Worm (Caenorhabditis elegans): ENCODE results near the gene ZC302.3.
A peak's percentile ranks its signal among the peaks of the same experiment; 100 is the strongest.

The ZC302.3 gene

ce11 chrV:10773216-10773615, 32.0 kb upstream of the ZC302.3 start:
- TF ChIP-seq ceh-16 (tag; optimal IDR thresholded peaks at IDR 0.05) (no peak), nhr-11 (tag; optimal IDR thresholded peaks at IDR 0.05) (no peak), fkh-2 (tag; optimal IDR thresholded peaks at IDR 0.05) (no peak), ztf-11 (tag; optimal IDR thresholded peaks at IDR 0.05) (no peak), lsy-12 (tag; optimal IDR thresholded peaks at IDR 0.05) (no peak), unc-62 (GFP tag; optimal IDR thresholded peaks at IDR 0.05) (no peak), daf-12 (tag; optimal IDR thresholded peaks at IDR 0.05) (no peak), egl-27 (tag; optimal IDR thresholded peaks at IDR 0.05) (no peak), tbx-2 (tag; optimal IDR thresholded peaks at IDR 0.05) (no peak), pha-4 (tag; optimal IDR thresholded peaks at IDR 0.05) (no peak), nhr-23 (tag; optimal IDR thresholded peaks at IDR 0.05) (no peak), nfya-1 (tag; optimal IDR thresholded peaks at IDR 0.05; ENCODE audit: insufficient read depth) (no peak), ceh-9 (tag; optimal IDR thresholded peaks at IDR 0.05) (no peak), zag-1 (tag; optimal IDR thresholded peaks at IDR 0.05) (no peak), ztf-4 (tag; optimal IDR thresholded peaks at IDR 0.05) (no peak), ceh-28 (tag; optimal IDR thresholded peaks at IDR 0.05) (no peak), unc-39 (tag; optimal IDR thresholded peaks at IDR 0.05) (no peak), mdl-1 (tag; optimal IDR thresholded peaks at IDR 0.05) (no peak)

- TF ChIP-seq nhr-25 (tag; optimal IDR thresholded peaks at IDR 0.05) (no peak), ceh-9 (tag; optimal IDR thresholded peaks at IDR 0.05) (no peak), pqm-1 (tag; optimal IDR thresholded peaks at IDR 0.05) (no peak), nhr-43 (tag; optimal IDR thresholded peaks at IDR 0.05; ENCODE audit: poor library complexity, severe bottlenecking) (no peak), fkh-10 (GFP tag; optimal IDR thresholded peaks at IDR 0.05) (no peak), nhr-28 (tag; optimal IDR thresholded peaks at IDR 0.05) (no peak), nhr-11 (tag; optimal IDR thresholded peaks at IDR 0.05) (no peak), ZK546.5 (tag; optimal IDR thresholded peaks at IDR 0.05) (no peak), daf-12 (tag; optimal IDR thresholded peaks at IDR 0.05) (no peak), hmg-11 (tag; optimal IDR thresholded peaks at IDR 0.05) (no peak), mml-1 (tag; optimal IDR thresholded peaks at IDR 0.05) (no peak), ama-1 (optimal IDR thresholded peaks at IDR 0.05) (no peak), nfya-1 (tag; optimal IDR thresholded peaks at IDR 0.05; ENCODE audit: insufficient read depth) (no peak)
These were observed 30.1 kb upstream of the ZC302.3 start, which contains the start of gene D1054.3 for ce11 chrV:10771390-10771789. TSS of gene D1054.3 (plus strand) at chrV:10771451.

- TF ChIP-seq nhr-76 (tag; optimal IDR thresholded peaks at IDR 0.05) = no peak
- no peak for TF ChIP-seq nhr-77 (tag; optimal IDR thresholded peaks at IDR 0.05)
- TF ChIP-seq pqm-1 (tag; optimal IDR thresholded peaks at IDR 0.05) = peak; percentile 1
- TF ChIP-seq ceh-82 (tag; optimal IDR thresholded peaks at IDR 0.05) = no peak
- TF ChIP-seq fkh-10 (GFP tag; optimal IDR thresholded peaks at IDR 0.05) = no peak
- peak; percentile 37 for TF ChIP-seq lin-39 (tag; optimal IDR thresholded peaks at IDR 0.05)
- no peak for TF ChIP-seq egl-27 (tag; optimal IDR thresholded peaks at IDR 0.05)
- TF ChIP-seq egl-5 (tag; optimal IDR thresholded peaks at IDR 0.05) = peak; percentile 71
- TF ChIP-seq zag-1 (tag; optimal IDR thresholded peaks at IDR 0.05) = no peak
- TF ChIP-seq snpc-4 (tag; optimal IDR thresholded peaks at IDR 0.05) = peak; percentile 49
- no peak for TF ChIP-seq tbx-2 (tag; optimal IDR thresholded peaks at IDR 0.05)
- TF ChIP-seq lsy-12 (tag; optimal IDR thresholded peaks at IDR 0.05) = no peak
- no peak for TF ChIP-seq nhr-11 (tag; optimal IDR thresholded peaks at IDR 0.05)
- no peak for TF ChIP-seq fkh-2 (tag; optimal IDR thresholded peaks at IDR 0.05)
- TF ChIP-seq unc-39 (tag; optimal IDR thresholded peaks at IDR 0.05) = no peak
- peak; percentile 19 for TF ChIP-seq elt-2 (tag; optimal IDR thresholded peaks at IDR 0.05)
- no peak for TF ChIP-seq fos-1 (tag; optimal IDR thresholded peaks at IDR 0.05)
- TF ChIP-seq ceh-28 (tag; optimal IDR thresholded peaks at IDR 0.05) = no peak
- TF ChIP-seq nhr-43 (tag; optimal IDR thresholded peaks at IDR 0.05; ENCODE audit: poor library complexity, severe bottlenecking) = no peak
- no peak for TF ChIP-seq hmg-11 (tag; optimal IDR thresholded peaks at IDR 0.05)
- TF ChIP-seq mdl-1 (tag; optimal IDR thresholded peaks at IDR 0.05) = no peak
- no peak for TF ChIP-seq ZK546.5 (tag; optimal IDR thresholded peaks at IDR 0.05)
- no peak for TF ChIP-seq ama-1 (optimal IDR thresholded peaks at IDR 0.05)
- no peak for TF ChIP-seq unc-62 (GFP tag; optimal IDR thresholded peaks at IDR 0.05)
- TF ChIP-seq aly-2 (tag; optimal IDR thresholded peaks at IDR 0.05) = no peak
- peak; percentile 20 for TF ChIP-seq lin-15B (tag; optimal IDR thresholded peaks at IDR 0.05)
- TF ChIP-seq nfya-1 (tag; optimal IDR thresholded peaks at IDR 0.05; ENCODE audit: insufficient read depth) = no peak
- TF ChIP-seq mml-1 (tag; optimal IDR thresholded peaks at IDR 0.05) = no peak
- TF ChIP-seq pha-4 (tag; optimal IDR thresholded peaks at IDR 0.05) = peak; percentile 47
- no peak for TF ChIP-seq eor-1 (tag; optimal IDR thresholded peaks at IDR 0.05)
- no peak for TF ChIP-seq ceh-9 (tag; optimal IDR thresholded peaks at IDR 0.05)
- no peak for TF ChIP-seq ceh-16 (tag; optimal IDR thresholded peaks at IDR 0.05)
- TF ChIP-seq skn-1 (tag; optimal IDR thresholded peaks at IDR 0.05) = peak; percentile 83
- no peak for TF ChIP-seq daf-12 (tag; optimal IDR thresholded peaks at IDR 0.05)
- no peak for TF ChIP-seq ztf-11 (tag; optimal IDR thresholded peaks at IDR 0.05)
- TF ChIP-seq ztf-4 (tag; optimal IDR thresholded peaks at IDR 0.05) = no peak
- no peak for TF ChIP-seq nhr-25 (tag; optimal IDR thresholded peaks at IDR 0.05)
- TF ChIP-seq jun-1 (tag; optimal IDR thresholded peaks at IDR 0.05) = no peak
- TF ChIP-seq nhr-28 (tag; optimal IDR thresholded peaks at IDR 0.05) = no peak
- no peak for TF ChIP-seq nhr-67 (tag; optimal IDR thresholded peaks at IDR 0.05)
- no peak for TF ChIP-seq elt-3 (tag; optimal IDR thresholded peaks at IDR 0.05)
These were observed 28.8 kb upstream of the ZC302.3 start, which contains the start of the genes D1054.1 and pas-2 for ce11 chrV:10770026-10770425. TSS of gene D1054.1 (minus strand) at chrV:10770217. TSS of gene pas-2 (plus strand) at chrV:10770368.

Measured in whole organism, L3 larva.